Worm (Caenorhabditis elegans): ENCODE data around the gene irld-65.

Gene irld-65

ce11 chrII:2966350-2966749 lies 28.6 kb upstream of the irld-65 start:
- TF ChIP-seq daf-12 (tag; optimal IDR thresholded peaks at IDR 0.05) (no peak), unc-62 (GFP tag; optimal IDR thresholded peaks at IDR 0.05 in 1 of 2) (peak in 1 of 2 experiments; percentile 61), unc-62 (tag; optimal IDR thresholded peaks at IDR 0.05) (no peak), nhr-6 (tag; optimal IDR thresholded peaks at IDR 0.05) (no peak), nhr-76 (tag; optimal IDR thresholded peaks at IDR 0.05) (no peak), ces-1 (GFP tag; optimal IDR thresholded peaks at IDR 0.05) (no peak), Y75B8A.6 (GFP tag; IDR thresholded peaks at IDR 0.05) (no peak), tra-1 (GFP tag; IDR thresholded peaks at IDR 0.05) (no peak)

- TF ChIP-seq fos-1 (tag; optimal IDR thresholded peaks at IDR 0.05): no peak
- no peak for TF ChIP-seq saeg-2 (GFP tag; IDR thresholded peaks at IDR 0.05)
- no peak for TF ChIP-seq F26F4.8 (GFP tag; conservative IDR thresholded peaks at IDR 0.05)
- TF ChIP-seq arid-1 (GFP tag; conservative IDR thresholded peaks at IDR 0.05): 0 out of 2 replicates have a peak, but pooled peaks have one; percentile 3
- TF ChIP-seq aha-1 (tag): peak; percentile 76
- TF ChIP-seq ama-1 (optimal IDR thresholded peaks at IDR 0.05): no peak
- TF ChIP-seq zip-2 (tag; optimal IDR thresholded peaks at IDR 0.05): no peak
- TF ChIP-seq dpl-1 (GFP tag; optimal IDR thresholded peaks at IDR 0.05): no peak
- TF ChIP-seq ctbp-1 (GFP tag; IDR thresholded peaks at IDR 0.05): no peak
- TF ChIP-seq set-16 (GFP tag; IDR thresholded peaks at IDR 0.05): 0 out of 2 replicates have a peak, but pooled peaks have one; percentile 22
- no peak for TF ChIP-seq nhr-11 (tag; optimal IDR thresholded peaks at IDR 0.05)
- no peak for TF ChIP-seq php-3 (GFP tag; IDR thresholded peaks at IDR 0.05)
These were observed 27.7 kb upstream of the irld-65 start for ce11 chrII:2965215-2965998.

ce11 chrII:2963619-2964018 lies 25.9 kb upstream of the irld-65 start:
- TF ChIP-seq F10B5.3 (tag; optimal IDR thresholded peaks at IDR 0.05) (no peak), aha-1 (tag) (peak; percentile 91)

ce11 chrII:2962531-2963164 lies 24.9 kb upstream of the irld-65 start:
- TF ChIP-seq mes-2 (tag; optimal IDR thresholded peaks at IDR 0.05; ENCODE audit: poor library complexity, severe bottlenecking) (no peak), hlh-30 (tag; optimal IDR thresholded peaks at IDR 0.05; ENCODE audit: insufficient read depth) (peak; percentile 72), lir-3 (tag; optimal IDR thresholded peaks at IDR 0.05) (no peak), T20F7.1 (GFP tag; optimal IDR thresholded peaks at IDR 0.05) (no peak), ces-1 (GFP tag; optimal IDR thresholded peaks at IDR 0.05) (peak; percentile 21), mep-1 (tag; optimal IDR thresholded peaks at IDR 0.05) (no peak), nhr-48 (tag; optimal IDR thresholded peaks at IDR 0.05) (no peak), F37D6.2 (tag; optimal IDR thresholded peaks at IDR 0.05) (peak; percentile 23), snpc-4 (tag; optimal IDR thresholded peaks at IDR 0.05) (no peak), spr-3 (GFP tag; optimal IDR thresholded peaks at IDR 0.05) (no peak), aha-1 (tag) (peak; percentile 93), lin-1 (GFP tag; IDR thresholded peaks at IDR 0.05) (no peak), hlh-11 (tag; optimal IDR thresholded peaks at IDR 0.05) (peak; percentile 18), set-16 (GFP tag; IDR thresholded peaks at IDR 0.05) (peak; percentile 24; the same call in 1 of the 2 replicates), lsy-2 (tag; optimal IDR thresholded peaks at IDR 0.05) (peak in 1 of 2 experiments; percentile 23), nhr-10 (tag; optimal IDR thresholded peaks at IDR 0.05) (no peak), dpl-1 (GFP tag; optimal IDR thresholded peaks at IDR 0.05) (no peak), pqm-1 (tag; optimal IDR thresholded peaks at IDR 0.05) (no peak), hmg-1.1 (GFP tag; IDR thresholded peaks at IDR 0.05) (peak; percentile 55; the same call in 1 of the 2 replicates), tra-1 (GFP tag; IDR thresholded peaks at IDR 0.05) (no peak), F10B5.3 (tag; optimal IDR thresholded peaks at IDR 0.05) (no peak), gei-8 (GFP tag; optimal IDR thresholded peaks at IDR 0.05) (no peak), Y75B8A.6 (GFP tag; IDR thresholded peaks at IDR 0.05) (no peak), mdl-1 (tag; optimal IDR thresholded peaks at IDR 0.05) (peak; percentile 71 to 95), Y5F2A.4 (GFP tag; optimal IDR thresholded peaks at IDR 0.05) (no peak), egl-43 (GFP tag; IDR thresholded peaks at IDR 0.05) (0 out of 2 replicates have a peak, but pooled peaks have one; percentile 32), nhr-76 (tag; optimal IDR thresholded peaks at IDR 0.05) (no peak), ceh-44 (GFP tag; IDR thresholded peaks at IDR 0.05) (no peak), nhr-41 (GFP tag; IDR thresholded peaks at IDR 0.05) (no peak), fkh-10 (GFP tag; optimal IDR thresholded peaks at IDR 0.05) (peak; percentile 92), ctbp-1 (GFP tag; IDR thresholded peaks at IDR 0.05) (peak; percentile 60; the same call in 1 of the 2 replicates)
